Fruit fly (Drosophila melanogaster): ENCODE measurements around the gene CG13887.

dm6 chr3L:882236-882891 is 44.7 kb downstream of the CG13887 start:
- no peak for TF ChIP-seq Elba2 (GFP tag; optimal IDR thresholded peaks at IDR 0.05)
- no peak for TF ChIP-seq abd-A (tag; optimal IDR thresholded peaks at IDR 0.05)
- peak; percentile 20 for TF ChIP-seq bcd (GFP tag; optimal IDR thresholded peaks at IDR 0.05)
- TF ChIP-seq Awh (GFP tag; IDR thresholded peaks at IDR 0.05) = no peak
- 0 out of 2 replicates have a peak, but pooled peaks have one; percentile 7 for TF ChIP-seq sob (GFP tag; IDR thresholded peaks at IDR 0.05)
- TF ChIP-seq Trl (optimal IDR thresholded peaks at IDR 0.05) = no peak
- no peak for TF ChIP-seq Trl (GFP tag; optimal IDR thresholded peaks at IDR 0.05)
- TF ChIP-seq CG2712 (tag; optimal IDR thresholded peaks at IDR 0.05) = peak; percentile 57
